Worm (Caenorhabditis elegans) whole organism, dauer: ENCODE data around the gene C27C12.4.

ENCODE experiments used
- unc-62 ChIP-seq: sonication (generic microtip); optimal IDR thresholded peaks from 2 replicates; lab custom pipeline; 2017; ENCODE audit warnings: missing biosample characterization, missing genetic modification reagents, missing genetic modification characterization

The C27C12.4 gene

DNA sequence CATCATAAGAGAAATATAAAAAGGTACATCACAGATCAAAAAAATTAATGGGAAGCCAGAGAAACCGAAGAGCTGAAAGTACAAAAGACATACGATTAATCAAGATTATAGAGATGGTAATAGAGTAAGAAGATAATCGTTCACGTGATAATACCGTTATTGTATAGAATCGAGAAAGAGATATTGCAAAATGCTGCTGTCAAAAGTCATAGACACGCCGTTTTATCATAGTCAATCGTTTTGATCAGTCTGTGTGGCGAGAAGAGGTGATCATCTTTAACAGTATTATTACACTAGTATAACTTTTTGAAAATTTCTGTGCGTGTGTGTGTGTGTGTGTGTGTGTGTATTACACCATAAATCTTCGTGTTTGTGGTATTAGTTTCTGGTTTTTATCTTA, 40.5 kb downstream of the C27C12.4 start:
- TF ChIP-seq unc-62 (GFP tag; lab: Kevin White, UChicago) = no peak

DNA sequence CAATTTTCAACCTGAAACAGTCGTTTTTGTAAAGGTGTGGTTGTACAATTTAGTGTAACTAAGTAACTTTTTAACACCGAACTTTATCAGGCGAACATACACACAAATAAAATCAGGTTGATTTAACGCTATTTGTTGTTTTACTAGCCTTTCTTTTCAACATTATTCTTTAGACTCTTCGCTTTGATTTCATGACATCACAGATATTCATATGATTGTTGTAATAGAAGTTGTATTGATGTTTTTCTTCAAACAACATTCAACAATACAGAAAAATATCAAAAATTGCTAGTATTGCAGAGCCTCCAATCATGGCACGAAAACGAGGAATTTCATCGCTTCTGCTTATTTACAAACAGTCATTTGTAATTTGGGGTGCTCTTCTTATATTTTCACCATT, 41.0 kb downstream of the C27C12.4 start, which contains the start of gene nac-1:
TSS of gene nac-1 (plus strand) at position 301 of the 400 bp plus-strand sequence.
- no peak for TF ChIP-seq unc-62 (GFP tag; lab: Kevin White, UChicago)

DNA sequence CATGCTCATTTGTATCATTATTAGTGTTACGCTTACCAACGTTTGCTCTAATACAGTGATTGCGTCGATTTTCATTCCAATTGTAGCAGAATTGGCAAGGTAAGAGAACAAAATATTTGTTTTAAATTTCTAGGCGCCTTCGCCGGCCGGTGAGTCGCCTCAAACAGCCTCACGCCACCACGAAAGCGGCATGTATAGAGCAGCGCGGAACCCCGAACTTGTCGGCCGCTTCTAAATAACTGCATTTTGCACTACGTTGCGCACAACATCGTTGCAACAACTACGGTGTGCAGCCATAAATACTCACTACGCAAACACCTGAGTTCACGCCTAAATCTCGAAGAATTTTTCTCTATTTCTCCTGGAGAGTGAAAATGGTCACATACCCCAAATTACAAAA, 43.3 kb downstream of the C27C12.4 start:
- no peak for TF ChIP-seq unc-62 (GFP tag; lab: Kevin White, UChicago)

DNA sequence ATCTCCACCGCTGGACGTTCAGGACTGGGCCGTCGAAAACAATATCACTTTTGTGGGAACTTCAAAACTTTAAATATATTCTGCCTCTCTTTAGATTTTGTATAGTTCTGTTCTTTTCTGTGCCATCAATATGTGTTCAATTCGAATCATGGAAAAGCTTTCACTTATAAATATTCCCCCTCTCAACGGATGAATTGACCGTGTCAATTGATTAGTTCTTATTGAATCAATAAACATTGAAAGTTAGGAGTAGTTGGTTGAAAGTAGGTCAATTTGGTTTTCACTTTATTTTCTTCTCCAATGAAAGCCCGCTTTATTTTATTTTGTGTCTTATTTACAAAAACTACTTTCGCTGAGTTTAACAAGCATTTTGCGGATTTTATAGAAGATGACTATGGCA, 44.3 kb downstream of the C27C12.4 start, which contains the start of gene lips-8:
TSS of gene lips-8 (plus strand) at position 301 of the 400 bp plus-strand sequence.
- no peak for TF ChIP-seq unc-62 (GFP tag; lab: Kevin White, UChicago)

DNA sequence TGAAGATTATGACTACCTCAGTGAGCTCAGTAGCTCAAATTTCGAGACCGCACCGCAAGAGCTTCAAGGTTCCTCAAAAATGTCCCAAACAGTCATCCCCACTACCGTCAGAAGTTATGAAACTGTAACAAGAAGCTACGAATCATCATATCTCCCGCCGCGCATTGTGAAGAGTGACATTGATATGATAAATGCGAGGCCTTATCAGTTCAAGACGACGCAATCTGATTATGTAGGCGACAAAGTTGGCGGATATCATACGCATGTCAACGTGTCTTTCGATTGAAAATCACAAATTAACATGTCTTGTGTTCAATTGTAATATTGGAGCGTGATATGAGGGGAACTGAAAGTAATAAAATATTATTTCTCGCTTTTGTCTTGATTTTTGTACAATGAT, 46.6 kb downstream of the C27C12.4 start:
- no peak for TF ChIP-seq unc-62 (GFP tag; lab: Kevin White, UChicago)

DNA sequence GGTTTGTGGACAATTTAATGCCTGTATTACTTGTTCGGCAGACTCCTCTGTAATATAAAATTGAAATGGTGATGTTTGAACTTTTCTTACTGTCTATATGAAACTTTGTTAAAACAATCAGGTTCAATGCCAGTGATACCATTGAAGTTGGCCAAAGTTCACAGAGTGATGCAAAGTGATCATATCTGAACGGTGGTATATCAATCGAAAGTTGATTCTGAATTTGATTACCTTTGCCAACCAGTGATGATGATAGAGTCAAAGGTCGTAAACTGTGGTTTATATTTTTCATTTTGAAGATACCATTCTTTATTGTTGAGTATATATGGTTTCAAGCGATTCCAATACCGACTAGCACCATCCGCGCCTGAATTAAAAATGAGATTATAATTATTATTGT, 49.5 kb downstream of the C27C12.4 start:
- TF ChIP-seq unc-62 (GFP tag; lab: Kevin White, UChicago) = no peak

DNA sequence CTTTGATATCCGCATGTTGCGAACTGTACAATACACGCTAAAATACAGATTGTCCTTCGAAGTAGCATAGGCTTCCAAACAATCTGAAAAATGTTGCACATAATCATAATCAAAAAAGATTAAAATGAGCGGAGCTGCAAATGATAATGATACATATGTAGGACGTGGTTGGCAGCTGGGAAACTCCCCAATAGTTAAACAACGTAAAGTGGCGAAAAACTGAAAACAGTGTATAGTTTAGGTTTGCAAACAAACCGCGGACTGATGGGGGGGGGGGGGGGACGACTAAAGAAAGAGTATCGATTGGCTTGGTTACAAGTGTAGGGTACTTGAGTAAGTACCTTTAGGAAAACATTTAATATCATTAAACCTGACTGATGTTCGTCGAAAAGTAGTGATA, 51.3 kb downstream of the C27C12.4 start, which contains the start of gene hex-5:
TSS of gene hex-5 (minus strand) at position 101 of the 400 bp plus-strand sequence.
- TF ChIP-seq unc-62 (GFP tag; lab: Kevin White, UChicago) = no peak
